Fruit fly (Drosophila melanogaster): ENCODE results near the gene CG4045.

CG4045 gene

DNA sequence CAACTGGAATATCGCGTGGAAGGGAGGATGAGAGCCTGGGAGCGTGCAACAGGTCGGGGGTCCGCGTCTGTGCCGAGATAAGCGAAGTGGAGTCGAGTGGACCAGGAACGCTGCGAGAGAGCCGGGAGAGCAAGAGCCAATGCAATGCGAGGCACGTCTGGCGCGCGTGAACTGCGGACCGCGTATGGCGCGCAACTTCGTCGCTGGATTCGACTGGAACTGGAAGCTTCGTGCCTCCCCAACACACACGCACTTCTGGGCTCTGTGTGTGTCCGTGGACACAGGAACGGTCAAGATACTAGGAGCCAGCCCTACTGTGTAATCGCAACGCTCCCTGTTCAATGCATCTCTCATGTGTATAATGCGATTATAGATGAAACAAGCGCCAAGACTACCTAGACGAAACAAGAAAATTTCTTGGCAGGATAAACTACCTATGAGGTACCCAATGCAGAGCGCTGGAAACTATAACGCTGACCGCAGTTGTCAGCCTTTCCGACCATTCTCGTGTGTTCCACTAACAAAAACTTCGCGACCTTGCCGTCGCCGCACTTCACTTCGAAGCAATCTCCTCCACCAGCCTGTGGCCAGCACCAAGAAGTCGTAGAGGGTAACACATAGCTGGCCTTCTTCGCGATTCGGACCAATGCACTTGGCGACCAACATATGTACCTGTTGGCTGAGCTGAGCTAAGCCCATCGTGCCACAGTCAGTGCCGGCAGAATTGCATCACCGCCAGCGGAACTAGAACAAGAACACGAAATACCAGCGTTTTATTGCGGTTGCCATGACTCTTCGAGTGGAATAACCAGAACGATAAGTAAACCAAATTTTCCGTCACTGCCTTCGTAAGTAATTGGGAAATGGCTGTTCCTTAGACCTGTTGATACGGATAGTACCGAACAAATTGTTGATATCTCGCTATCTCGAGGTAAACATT, 3.6 kb downstream of the CG4045 start, which contains the start of gene Rtca (continued):
- TF ChIP-seq wek (GFP tag; optimal IDR thresholded peaks at IDR 0.05): no peak
- no peak for TF ChIP-seq Vsx1 (GFP tag; optimal IDR thresholded peaks at IDR 0.05)
- TF ChIP-seq Chrac-16 (GFP tag; optimal IDR thresholded peaks at IDR 0.05): peak; percentile 50
- no peak for TF ChIP-seq run (tag; optimal IDR thresholded peaks at IDR 0.05)
- peak; percentile 33 for TF ChIP-seq Six4 (GFP tag; optimal IDR thresholded peaks at IDR 0.05)
- TF ChIP-seq Aef1 (GFP tag; IDR thresholded peaks at IDR 0.05): peak; percentile 68
- TF ChIP-seq jing (GFP tag; optimal IDR thresholded peaks at IDR 0.05): peak; percentile 37
- TF ChIP-seq CG6854 (GFP tag; optimal IDR thresholded peaks at IDR 0.05): peak; percentile 68
- TF ChIP-seq nmo (GFP tag; optimal IDR thresholded peaks at IDR 0.05): peak; percentile 69
- TF ChIP-seq usp (GFP tag; optimal IDR thresholded peaks at IDR 0.05): no peak
- TF ChIP-seq CG2875 (GFP tag; optimal IDR thresholded peaks at IDR 0.05): peak; percentile 13
- peak; percentile 74 for TF ChIP-seq Meics (GFP tag; optimal IDR thresholded peaks at IDR 0.05)
- no peak for TF ChIP-seq CG12236 (GFP tag; optimal IDR thresholded peaks at IDR 0.05)
- peak; percentile 62; the same call in 1 of the 3 replicates for TF ChIP-seq CG11456 (GFP tag; IDR thresholded peaks at IDR 0.05)
- TF ChIP-seq HmgD (GFP tag; optimal IDR thresholded peaks at IDR 0.05): peak; percentile 27
- TF ChIP-seq CG1024 (GFP tag; IDR thresholded peaks at IDR 0.05): no peak
- no peak for TF ChIP-seq hbn (GFP tag; IDR thresholded peaks at IDR 0.05; ENCODE audit: partially characterized antibody)
- TF ChIP-seq Atf6 (GFP tag; IDR thresholded peaks at IDR 0.05): peak; percentile 68
- TF ChIP-seq BtbVII (GFP tag; optimal IDR thresholded peaks at IDR 0.05): peak; percentile 72
- peak; percentile 56 for TF ChIP-seq Dad (GFP tag; optimal IDR thresholded peaks at IDR 0.05)
- TF ChIP-seq CrebB (tag; optimal IDR thresholded peaks at IDR 0.05): no peak
- peak; percentile 60 for TF ChIP-seq CG18262 (tag; optimal IDR thresholded peaks at IDR 0.05)
- TF ChIP-seq CG14710 (tag; optimal IDR thresholded peaks at IDR 0.05): peak; percentile 30
- TF ChIP-seq NK7.1 (GFP tag; optimal IDR thresholded peaks at IDR 0.05): peak; percentile 41
- no peak for TF ChIP-seq CG10462 (GFP tag; optimal IDR thresholded peaks at IDR 0.05)
- TF ChIP-seq CG11247 (GFP tag; IDR thresholded peaks at IDR 0.05): peak; percentile 62; the same call in 1 of the 2 replicates
- peak; percentile 18 for TF ChIP-seq gcm2 (GFP tag; optimal IDR thresholded peaks at IDR 0.05)
- TF ChIP-seq Abd-B (GFP tag; optimal IDR thresholded peaks at IDR 0.05): peak; percentile 37
- TF ChIP-seq zfh1 (GFP tag; IDR thresholded peaks at IDR 0.05): peak; percentile 41; the same call in 1 of the 3 replicates
- TF ChIP-seq fd96Cb (tag; optimal IDR thresholded peaks at IDR 0.05): peak; percentile 53
- TF ChIP-seq lab (GFP tag; optimal IDR thresholded peaks at IDR 0.05): peak; percentile 89
- peak; percentile 23 for TF ChIP-seq Bdp1 (GFP tag; optimal IDR thresholded peaks at IDR 0.05)
- no peak for TF ChIP-seq CG8765 (GFP tag; IDR thresholded peaks at IDR 0.05)
- TF ChIP-seq CG7271 (tag; optimal IDR thresholded peaks at IDR 0.05): no peak
- peak; percentile 82 for TF ChIP-seq CG15269 (tag; optimal IDR thresholded peaks at IDR 0.05)
- TF ChIP-seq row (GFP tag; IDR thresholded peaks at IDR 0.05): peak; percentile 87
- TF ChIP-seq ttk (GFP tag; IDR thresholded peaks at IDR 0.05): peak; percentile 34; the same call in 1 of the 2 replicates
- no peak for TF ChIP-seq slou (GFP tag; optimal IDR thresholded peaks at IDR 0.05)
- peak; percentile 93 for TF ChIP-seq CG18599 (GFP tag; optimal IDR thresholded peaks at IDR 0.05)
- no peak for TF ChIP-seq sens-2 (GFP tag; IDR thresholded peaks at IDR 0.05)
- peak; percentile 51; the same call in 1 of the 3 replicates for TF ChIP-seq otp (GFP tag; IDR thresholded peaks at IDR 0.05)
- no peak for TF ChIP-seq mld (GFP tag; IDR thresholded peaks at IDR 0.05; ENCODE audit: partially characterized antibody)
- TF ChIP-seq CG13624 (GFP tag; optimal IDR thresholded peaks at IDR 0.05): peak; percentile 51
- TF ChIP-seq CG31441 (GFP tag; IDR thresholded peaks at IDR 0.05): peak; percentile 70
- no peak for TF ChIP-seq NFAT (GFP tag; IDR thresholded peaks at IDR 0.05)
- peak; percentile 45 for TF ChIP-seq pum (GFP tag; optimal IDR thresholded peaks at IDR 0.05)
- TF ChIP-seq CG5953 (GFP tag; IDR thresholded peaks at IDR 0.05): peak; percentile 45; the same call in 1 of the 2 replicates
- no peak for TF ChIP-seq lov (optimal IDR thresholded peaks at IDR 0.05)
- TF ChIP-seq lov (GFP tag; IDR thresholded peaks at IDR 0.05): 0 out of 3 replicates have a peak, but pooled peaks have one; percentile 26

Measured in whole organism, embryonic.